Worm (Caenorhabditis elegans) whole organism, early embryonic: Measurements from ENCODE around the gene F14H12.2.

Experiments used
- B0310.2 ChIP-seq: sonication (generic microtip); optimal IDR thresholded peaks from 2 replicates; lab custom pipeline; 2016; ENCODE audit warnings: mild to moderate bottlenecking, missing genetic modification characterization, missing compliant biosample characterization
- F13C5.2 ChIP-seq: sonication (generic microtip); optimal IDR thresholded peaks from 2 replicates; lab custom pipeline; 2017; ENCODE audit warnings: mild to moderate bottlenecking, missing genetic modification characterization, inconsistent platforms, missing compliant biosample characterization
- aly-1 ChIP-seq: sonication (generic microtip); optimal IDR thresholded peaks from 2 replicates; lab custom pipeline; 2016; ENCODE audit warnings: missing genetic modification characterization, missing compliant biosample characterization
- ama-1 ChIP-seq: fragments of 150-350 bp; optimal IDR thresholded peaks from 2 replicates; lab custom pipeline; 2014
- ceh-13 ChIP-seq: fragments of 200-800 bp; sonication (Bioruptor generic); optimal IDR thresholded peaks from 2 replicates; lab custom pipeline; 2018; ENCODE audit warnings: mild to moderate bottlenecking, missing genetic modification characterization, missing compliant biosample characterization
- ceh-36 ChIP-seq: sonication (generic microtip); optimal IDR thresholded peaks from 2 replicates; lab custom pipeline; 2016; ENCODE audit warnings: missing genetic modification characterization, inconsistent platforms, missing compliant biosample characterization
- ets-7 ChIP-seq: sonication (generic microtip); optimal IDR thresholded peaks from 2 replicates; lab custom pipeline; 2016; ENCODE audit warnings: missing genotype, missing genetic modification characterization, missing compliant biosample characterization
- flt-1 ChIP-seq: fragments of 200-800 bp; sonication (Bioruptor generic); IDR thresholded peaks from 2 replicates; pipeline ENCODE4 v1.3.6; 2022; ENCODE audit warnings: missing genetic modification characterization, missing compliant biosample characterization
- hmbx-1 ChIP-seq: sonication (generic microtip); optimal IDR thresholded peaks from 2 replicates; lab custom pipeline; 2016; ENCODE audit warnings: mild to moderate bottlenecking, missing genetic modification characterization, missing compliant biosample characterization
- hmg-4 ChIP-seq: fragments of 200-800 bp; sonication (Bioruptor generic); optimal IDR thresholded peaks from 2 replicates; lab custom pipeline; 2018; ENCODE audit warnings: mild to moderate bottlenecking, missing genetic modification characterization, missing compliant biosample characterization
- hnd-1 ChIP-seq: sonication (generic microtip); optimal IDR thresholded peaks from 2 replicates; lab custom pipeline; 2016; ENCODE audit warnings: missing genetic modification characterization, missing compliant biosample characterization
- pes-1 ChIP-seq: fragments of 200-800 bp; sonication (Bioruptor generic); IDR thresholded peaks from 2 replicates; pipeline ENCODE4 v1.3.6; 2022; ENCODE audit warnings: missing genetic modification reagents, missing genetic modification characterization, missing compliant biosample characterization
- scrt-1 ChIP-seq: fragments of 200-800 bp; sonication (Bioruptor generic); IDR thresholded peaks from 2 replicates; pipeline ENCODE4 v1.3.6; 2022; ENCODE audit warnings: missing genetic modification characterization, missing compliant biosample characterization
- sea-1 ChIP-seq: fragments of 200-800 bp; sonication (Bioruptor generic); conservative IDR thresholded peaks from 2 replicates; pipeline ENCODE4 v1.3.6; 2022; ENCODE audit warnings: missing genetic modification characterization, missing compliant biosample characterization
- tbx-11 ChIP-seq: fragments of 200-800 bp; sonication (Bioruptor generic); IDR thresholded peaks from 2 replicates; pipeline ENCODE4 v1.3.6; 2022; ENCODE audit warnings: missing genetic modification characterization, missing compliant biosample characterization
- tbx-37 ChIP-seq: fragments of 200-800 bp; sonication (Bioruptor generic); conservative IDR thresholded peaks from 2 replicates; pipeline ENCODE4 v1.3.6; 2022; ENCODE audit warnings: missing genetic modification reagents, missing genetic modification characterization, missing compliant biosample characterization
- tra-4 ChIP-seq: sonication (generic microtip); optimal IDR thresholded peaks from 2 replicates; lab custom pipeline; 2017; ENCODE audit warnings: missing genetic modification characterization, missing compliant biosample characterization

Gene F14H12.2

ce11 chrX:4350198-4350597 is at the start of gene F14H12.2:
Gene F14H12.2 (plus strand): TSS chrX:4350498.
- no peak for TF ChIP-seq scrt-1 (GFP tag; lab: Robert Waterston, UW)
- TF ChIP-seq hmg-4 (GFP tag; lab: Kevin White, UChicago): no peak
- TF ChIP-seq ceh-36 (tag; lab: Kevin White, UChicago): no peak
- no peak for TF ChIP-seq tbx-11 (GFP tag; lab: Robert Waterston, UW)
- TF ChIP-seq F13C5.2 (tag; lab: Kevin White, UChicago): no peak
- TF ChIP-seq tbx-37: no peak
- TF ChIP-seq flt-1 (GFP tag; lab: Robert Waterston, UW): no peak
- TF ChIP-seq aly-1 (tag; lab: Kevin White, UChicago): no peak
- no peak for TF ChIP-seq ceh-13 (GFP tag; lab: Kevin White, UChicago)
- TF ChIP-seq pes-1 (GFP tag; lab: Robert Waterston, UW): no peak
- no peak for TF ChIP-seq sea-1 (GFP tag; lab: Robert Waterston, UW)
- no peak for TF ChIP-seq hmbx-1
- TF ChIP-seq ama-1 (lab: Kevin White, UChicago): no peak
- no peak for TF ChIP-seq ets-7
- no peak for TF ChIP-seq B0310.2
- no peak for TF ChIP-seq tra-4
- TF ChIP-seq hnd-1: no peak

DNA sequence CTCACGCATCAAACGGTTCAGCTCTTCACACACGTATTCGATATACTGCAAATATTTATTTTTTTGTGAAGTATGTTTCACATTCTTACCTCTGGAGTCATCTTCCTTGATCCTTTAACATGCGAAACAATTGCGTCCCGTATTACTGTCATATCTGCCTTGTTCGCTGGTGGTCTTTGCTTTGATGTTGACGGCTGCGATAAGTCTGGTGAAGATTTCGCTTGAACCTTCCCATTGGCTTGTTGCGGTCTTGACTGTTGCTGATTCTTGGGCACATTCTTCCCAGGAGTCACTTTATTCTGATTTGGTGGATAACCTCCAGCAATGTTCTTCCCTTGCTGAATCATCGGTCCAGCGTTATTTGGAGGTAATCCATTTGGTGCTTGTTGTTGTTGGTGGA is 47.1 kb upstream of the F14H12.2 start:
- TF ChIP-seq ama-1 (lab: Kevin White, UChicago) (no peak), tbx-37 (no peak), B0310.2 (no peak), hmg-4 (GFP tag; lab: Kevin White, UChicago) (no peak), pes-1 (GFP tag; lab: Robert Waterston, UW) (no peak), aly-1 (tag; lab: Kevin White, UChicago) (no peak), ceh-36 (tag; lab: Kevin White, UChicago) (no peak), hnd-1 (no peak), flt-1 (GFP tag; lab: Robert Waterston, UW) (no peak), tra-4 (no peak), F13C5.2 (tag; lab: Kevin White, UChicago) (no peak), hmbx-1 (no peak), ets-7 (no peak), tbx-11 (GFP tag; lab: Robert Waterston, UW) (no peak), scrt-1 (GFP tag; lab: Robert Waterston, UW) (no peak)

DNA sequence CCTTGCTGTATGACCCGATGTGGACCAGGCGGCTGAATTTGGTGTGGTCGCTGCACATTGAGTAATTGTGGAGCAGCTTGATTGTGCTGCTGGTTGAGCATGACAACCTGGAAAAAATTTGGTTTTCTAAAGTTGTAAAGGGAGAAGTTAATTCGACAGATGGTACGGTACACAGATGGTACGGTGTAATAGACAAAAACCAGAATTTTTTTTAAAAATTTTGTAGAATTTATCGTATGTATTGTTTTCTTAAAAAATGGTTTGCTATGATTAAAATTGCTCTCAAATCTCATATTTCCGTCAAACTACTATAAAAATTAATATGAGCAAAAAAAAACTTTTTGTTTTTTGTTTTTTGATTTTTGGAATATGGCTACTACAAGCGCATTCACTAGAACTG is 43.4 kb upstream of the F14H12.2 start, which contains the start of gene pqn-15:
Gene pqn-15 (minus strand): TSS at position 101 of the 400 bp plus-strand sequence.
- no peak for TF ChIP-seq tbx-11 (GFP tag; lab: Robert Waterston, UW)
- TF ChIP-seq tbx-37: no peak
- no peak for TF ChIP-seq hmg-4 (GFP tag; lab: Kevin White, UChicago)
- TF ChIP-seq sea-1 (GFP tag; lab: Robert Waterston, UW): no peak
- no peak for TF ChIP-seq pes-1 (GFP tag; lab: Robert Waterston, UW)
- no peak for TF ChIP-seq B0310.2
- TF ChIP-seq scrt-1 (GFP tag; lab: Robert Waterston, UW): no peak
- TF ChIP-seq F13C5.2 (tag; lab: Kevin White, UChicago): no peak
- TF ChIP-seq flt-1 (GFP tag; lab: Robert Waterston, UW): no peak
- TF ChIP-seq ets-7: no peak
- no peak for TF ChIP-seq tra-4

- TF ChIP-seq tbx-37 (peak; percentile 36; the same call in 1 of the 2 replicates), ceh-36 (tag; lab: Kevin White, UChicago) (peak; percentile 12), aly-1 (tag; lab: Kevin White, UChicago) (no peak)
Measured at ce11 chrX:4307559-4308005, 42.7 kb upstream of the F14H12.2 start.

DNA sequence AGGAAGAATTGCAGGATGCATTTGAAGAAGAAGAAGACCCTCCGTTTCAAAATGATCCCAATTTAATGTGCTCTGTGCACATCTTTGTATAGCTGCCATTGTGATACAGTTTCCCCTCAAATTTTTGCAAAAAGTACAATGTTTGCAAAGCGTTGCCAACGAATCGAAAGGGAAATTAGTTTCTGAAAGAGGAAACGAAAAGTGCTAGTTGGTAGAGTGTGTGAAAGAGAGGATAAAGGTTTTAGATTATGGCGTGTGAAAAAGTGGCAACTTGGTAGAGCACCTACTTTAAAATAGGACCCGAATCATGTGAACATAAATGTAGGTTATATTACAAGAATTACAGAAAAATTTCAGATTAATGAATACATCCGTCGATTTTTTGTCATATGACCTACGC is 38.6 kb upstream of the F14H12.2 start, which contains the start of gene C52B9.8:
Gene C52B9.8 (minus strand): TSS at position 101 of the 400 bp plus-strand sequence.
- no peak for TF ChIP-seq tra-4
- no peak for TF ChIP-seq sea-1 (GFP tag; lab: Robert Waterston, UW)
- no peak for TF ChIP-seq hmg-4 (GFP tag; lab: Kevin White, UChicago)
- TF ChIP-seq ets-7: no peak
- TF ChIP-seq ceh-13 (GFP tag; lab: Kevin White, UChicago): no peak
- no peak for TF ChIP-seq tbx-11 (GFP tag; lab: Robert Waterston, UW)
- TF ChIP-seq pes-1 (GFP tag; lab: Robert Waterston, UW): no peak
- TF ChIP-seq hmbx-1: no peak
- no peak for TF ChIP-seq ama-1 (lab: Kevin White, UChicago)
- no peak for TF ChIP-seq ceh-36 (tag; lab: Kevin White, UChicago)
- TF ChIP-seq F13C5.2 (tag; lab: Kevin White, UChicago): no peak
- no peak for TF ChIP-seq B0310.2
- TF ChIP-seq flt-1 (GFP tag; lab: Robert Waterston, UW): no peak
- no peak for TF ChIP-seq tbx-37
- no peak for TF ChIP-seq scrt-1 (GFP tag; lab: Robert Waterston, UW)

- TF ChIP-seq ets-7 (no peak), pes-1 (GFP tag; lab: Robert Waterston, UW) (no peak), ama-1 (lab: Kevin White, UChicago) (no peak), F13C5.2 (tag; lab: Kevin White, UChicago) (no peak), flt-1 (GFP tag; lab: Robert Waterston, UW) (no peak), tbx-11 (GFP tag; lab: Robert Waterston, UW) (no peak), tra-4 (no peak), hmg-4 (GFP tag; lab: Kevin White, UChicago) (no peak), scrt-1 (GFP tag; lab: Robert Waterston, UW) (no peak), ceh-13 (GFP tag; lab: Kevin White, UChicago) (no peak), tbx-37 (no peak), sea-1 (GFP tag; lab: Robert Waterston, UW) (no peak), hnd-1 (no peak), ceh-36 (tag; lab: Kevin White, UChicago) (no peak), aly-1 (tag; lab: Kevin White, UChicago) (no peak), hmbx-1 (no peak)
Measured at ce11 chrX:4314939-4315338, 35.4 kb upstream of the F14H12.2 start.

DNA sequence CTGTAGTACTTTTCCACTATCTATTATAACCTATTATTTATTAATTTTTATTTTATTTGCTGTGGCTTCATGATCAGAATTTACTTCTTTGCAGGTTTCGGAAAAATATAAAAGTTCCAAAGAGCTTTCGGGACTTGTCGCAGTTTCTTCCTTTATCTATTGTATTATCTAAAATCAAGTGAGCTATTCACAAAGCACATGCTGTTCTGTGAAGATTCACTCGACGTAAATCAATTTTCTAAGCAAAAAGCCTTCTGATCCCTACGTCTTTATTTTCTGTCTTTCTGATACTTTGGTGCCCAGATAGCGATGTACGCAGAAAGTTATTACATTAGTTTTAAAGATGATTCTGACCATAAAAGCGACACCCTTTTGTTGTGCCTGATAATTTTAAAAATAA is 33.2 kb upstream of the F14H12.2 start:
- no peak for TF ChIP-seq tbx-37
- no peak for TF ChIP-seq F13C5.2 (tag; lab: Kevin White, UChicago)
- TF ChIP-seq ceh-36 (tag; lab: Kevin White, UChicago): no peak
- no peak for TF ChIP-seq hnd-1
- no peak for TF ChIP-seq tra-4
- no peak for TF ChIP-seq ets-7
- no peak for TF ChIP-seq flt-1 (GFP tag; lab: Robert Waterston, UW)
- TF ChIP-seq scrt-1 (GFP tag; lab: Robert Waterston, UW): no peak
- TF ChIP-seq tbx-11 (GFP tag; lab: Robert Waterston, UW): no peak
- TF ChIP-seq aly-1 (tag; lab: Kevin White, UChicago): no peak
- no peak for TF ChIP-seq pes-1 (GFP tag; lab: Robert Waterston, UW)
